Worm (Caenorhabditis elegans) whole organism, L1 larva: ENCODE measurements around the gene F21C10.5.

Experiments used
- C16A3.4 ChIP-seq: fragments of 150-350 bp; optimal IDR thresholded peaks from 2 replicates; lab custom pipeline; 2014; ENCODE audit warnings: missing biosample characterization, missing genetic modification characterization
- ceh-90 ChIP-seq: sonication (generic microtip); optimal IDR thresholded peaks from 2 replicates; lab custom pipeline; 2016; ENCODE audit warnings: missing genetic modification characterization, missing compliant biosample characterization
- dsc-1 ChIP-seq: sonication (generic microtip); optimal IDR thresholded peaks from 2 replicates; lab custom pipeline; 2016; ENCODE audit warnings: mild to moderate bottlenecking, missing genetic modification characterization, missing compliant biosample characterization
- efl-1 ChIP-seq, 4 experiments: fragments of 150-350 bp; optimal IDR thresholded peaks in 3 of 4; peaks in 1 of 4; 1 replicate in 1 of 4; 2 replicates in 3 of 4; lab custom pipeline; 2014; ENCODE audit warnings: missing biosample characterization in 2 of 4, missing genetic modification characterization in 2 of 4, missing genetic modification reagents in 2 of 4
- efl-3 ChIP-seq: fragments of 200-800 bp; sonication (Bioruptor generic); optimal IDR thresholded peaks from 2 replicates; lab custom pipeline; 2018; ENCODE audit warnings: mild to moderate bottlenecking, missing genetic modification characterization, missing compliant biosample characterization
- ets-5 ChIP-seq: fragments of 200-800 bp; sonication (Bioruptor generic); IDR thresholded peaks from 2 replicates; pipeline ENCODE4 v1.3.6; 2022; ENCODE audit warnings: missing genetic modification characterization, missing compliant biosample characterization
- fkh-4 ChIP-seq: sonication (generic microtip); optimal IDR thresholded peaks from 2 replicates; lab custom pipeline; 2016; ENCODE audit warnings: missing compliant biosample characterization, missing genetic modification characterization, borderline replicate concordance
- fkh-8 ChIP-seq: sonication (generic microtip); optimal IDR thresholded peaks from 2 replicates; lab custom pipeline; 2016; ENCODE audit warnings: mild to moderate bottlenecking, missing genetic modification characterization, missing compliant biosample characterization
- hlh-17 ChIP-seq: fragments of 200-800 bp; sonication (Bioruptor generic); optimal IDR thresholded peaks from 2 replicates; lab custom pipeline; 2018; ENCODE audit warnings: missing genetic modification characterization, mild to moderate bottlenecking, missing compliant biosample characterization, moderate library complexity, borderline replicate concordance
- hlh-4 ChIP-seq: sonication (generic microtip); optimal IDR thresholded peaks from 2 replicates; lab custom pipeline; 2016; ENCODE audit warnings: mild to moderate bottlenecking, missing genetic modification characterization, missing compliant biosample characterization
- irx-1 ChIP-seq: sonication (generic microtip); optimal IDR thresholded peaks from 2 replicates; lab custom pipeline; 2016; ENCODE audit warnings: missing genetic modification characterization, missing compliant biosample characterization
- isw-1 ChIP-seq: fragments of 200-800 bp; sonication (Bioruptor generic); IDR thresholded peaks from 2 replicates; pipeline ENCODE4 v1.3.6; 2022; ENCODE audit warnings: missing genetic modification characterization, missing compliant biosample characterization
- lin-13 ChIP-seq: fragments of 150-350 bp; optimal IDR thresholded peaks from 2 replicates; lab custom pipeline; 2014; ENCODE audit warnings: missing biosample characterization, missing genetic modification reagents, missing genetic modification characterization
- lin-14 ChIP-seq: fragments of 200-800 bp; sonication (Bioruptor generic); optimal IDR thresholded peaks from 2 replicates; lab custom pipeline; 2018; ENCODE audit warnings: mild to moderate bottlenecking, missing genetic modification characterization, moderate library complexity, missing compliant biosample characterization
- lin-35 ChIP-seq, 2 experiments: fragments of 150-350 bp; optimal IDR thresholded peaks; 2 replicates each; lab custom pipeline; 2014; ENCODE audit warnings: missing biosample characterization in 2 of 2, missing genetic modification characterization in 2 of 2, missing genetic modification reagents in 2 of 2
- lin-39 ChIP-seq: fragments of 150-350 bp; optimal IDR thresholded peaks from 2 replicates; lab custom pipeline; 2014; ENCODE audit warnings: missing biosample characterization, missing genetic modification reagents, missing genetic modification characterization
- lir-3 ChIP-seq: sonication (generic microtip); optimal IDR thresholded peaks from 2 replicates; lab custom pipeline; 2016; ENCODE audit warnings: mild to moderate bottlenecking, missing genetic modification characterization, moderate library complexity, missing compliant biosample characterization; ENCODE audit not compliant: poor library complexity
- lsy-2 ChIP-seq, 2 experiments: fragments of 150-350 bp; optimal IDR thresholded peaks; 2 replicates each; lab custom pipeline; 2014; ENCODE audit warnings: missing biosample characterization in 2 of 2, missing genetic modification characterization in 2 of 2
- mab-9 ChIP-seq: fragments of 200-800 bp; sonication (Bioruptor generic); IDR thresholded peaks from 2 replicates; pipeline ENCODE4 v1.3.6; 2022; ENCODE audit warnings: missing genetic modification reagents, missing genetic modification characterization, missing compliant biosample characterization
- mep-1 ChIP-seq: fragments of 150-350 bp; optimal IDR thresholded peaks from 2 replicates; lab custom pipeline; 2014; ENCODE audit warnings: missing biosample characterization, missing genetic modification characterization
- nhr-11 ChIP-seq: fragments of 150-350 bp; optimal IDR thresholded peaks from 2 replicates; lab custom pipeline; 2014; ENCODE audit warnings: missing biosample characterization, missing genetic modification characterization
- nhr-19 ChIP-seq: fragments of 200-800 bp; sonication (Bioruptor generic); conservative IDR thresholded peaks from 2 replicates; pipeline ENCODE4 v1.3.6; 2022; ENCODE audit warnings: missing genetic modification characterization, missing compliant biosample characterization
- nhr-85 ChIP-seq: sonication (generic microtip); peaks from one replicate; lab custom pipeline; 2016; ENCODE audit warnings: missing genetic modification characterization, inconsistent platforms, missing compliant biosample characterization
- pag-3 ChIP-seq: sonication (generic microtip); optimal IDR thresholded peaks from 2 replicates; lab custom pipeline; 2017; ENCODE audit warnings: missing genetic modification characterization, mild to moderate bottlenecking, missing compliant biosample characterization, antibody characterized with exemption, borderline replicate concordance; ENCODE audit not compliant: insufficient read depth
- rnt-1 ChIP-seq: sonication (generic microtip); optimal IDR thresholded peaks from 2 replicates; lab custom pipeline; 2016; ENCODE audit warnings: mild to moderate bottlenecking, missing genetic modification characterization, moderate library complexity, missing compliant biosample characterization
- skn-1 ChIP-seq: fragments of 150-350 bp; optimal IDR thresholded peaks from 2 replicates; lab custom pipeline; 2014; ENCODE audit warnings: missing biosample characterization, missing genetic modification characterization
- snu-23 ChIP-seq: sonication (generic microtip); optimal IDR thresholded peaks from 2 replicates; lab custom pipeline; 2016; ENCODE audit warnings: missing genetic modification characterization, missing compliant biosample characterization
- sox-4 ChIP-seq: sonication (generic microtip); optimal IDR thresholded peaks from 2 replicates; lab custom pipeline; 2016; ENCODE audit warnings: missing genetic modification characterization, missing compliant biosample characterization
- swsn-7 ChIP-seq: sonication (generic microtip); optimal IDR thresholded peaks from 2 replicates; lab custom pipeline; 2016; ENCODE audit warnings: missing genetic modification characterization, missing compliant biosample characterization
- unc-130 ChIP-seq: fragments of 150-350 bp; optimal IDR thresholded peaks from 2 replicates; lab custom pipeline; 2017; ENCODE audit warnings: missing biosample characterization, missing genetic modification characterization, inconsistent platforms
- unc-62 ChIP-seq: fragments of 150-350 bp; optimal IDR thresholded peaks from 2 replicates; lab custom pipeline; 2014; ENCODE audit warnings: missing biosample characterization, missing genetic modification reagents, missing genetic modification characterization
- unc-98 ChIP-seq: fragments of 200-800 bp; sonication (Bioruptor generic); IDR thresholded peaks from 2 replicates; pipeline ENCODE4 v1.3.6; 2022; ENCODE audit warnings: missing genetic modification characterization, missing compliant biosample characterization
- vab-15 ChIP-seq: sonication (generic microtip); optimal IDR thresholded peaks from 2 replicates; lab custom pipeline; 2017; ENCODE audit warnings: missing genotype, mild to moderate bottlenecking, missing genetic modification characterization, missing compliant biosample characterization
- zag-1 ChIP-seq: fragments of 150-350 bp; optimal IDR thresholded peaks from 2 replicates; lab custom pipeline; 2014; ENCODE audit warnings: missing biosample characterization, missing genetic modification characterization
- zip-4 ChIP-seq: fragments of 200-800 bp; sonication (Bioruptor generic); optimal IDR thresholded peaks from 2 replicates; lab custom pipeline; 2018; ENCODE audit warnings: mild to moderate bottlenecking, missing genetic modification characterization, moderate library complexity, missing compliant biosample characterization

The F21C10.5 gene

DNA sequence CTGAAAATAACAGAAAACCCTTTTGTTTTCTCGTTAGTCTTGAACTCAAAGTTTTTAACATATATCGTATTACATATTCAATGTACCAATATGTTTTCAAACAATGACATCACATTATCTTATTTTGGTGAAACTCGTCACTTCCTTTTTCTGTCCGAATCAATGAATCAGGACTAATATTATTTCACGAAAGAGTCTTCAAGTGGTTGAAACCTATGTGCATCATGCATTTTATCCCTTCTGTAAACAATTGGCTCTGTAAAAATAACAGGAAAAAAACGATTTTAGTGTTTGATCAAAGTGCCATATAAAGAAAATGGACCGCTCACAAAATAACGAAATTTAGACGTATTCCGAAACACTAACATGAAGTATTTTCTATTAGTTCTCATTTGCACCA, 17.2 kb upstream of the F21C10.5 start, which contains the start of gene F21C10.18 (continued):
- TF ChIP-seq lsy-2 (tag; optimal IDR thresholded peaks at IDR 0.05; lab: Kevin White, UChicago) (no peak), lir-3 (no peak)

DNA sequence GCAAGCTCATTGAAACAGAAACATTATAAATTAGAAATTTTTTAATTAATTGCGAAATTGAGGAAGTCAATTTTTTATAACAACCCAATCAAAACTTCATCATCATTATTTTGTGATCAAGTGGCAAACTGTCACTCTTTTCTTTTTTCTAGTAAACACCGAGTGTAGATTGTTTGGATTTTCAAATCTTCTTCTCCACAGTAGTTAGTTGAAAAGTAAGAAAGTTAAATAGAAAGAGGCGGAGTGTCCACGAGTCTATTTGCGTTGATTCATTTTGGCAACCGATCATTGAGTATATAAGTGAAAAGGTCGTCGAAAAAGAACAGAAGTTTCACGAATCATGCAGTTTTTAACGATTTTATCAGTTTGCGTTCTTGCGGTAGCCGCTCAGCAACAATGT, 16.2 kb upstream of the F21C10.5 start, which contains the start of gene pqn-31:
pqn-31 (plus strand) TSS at position 301 of the 400 bp plus-strand sequence.
- TF ChIP-seq unc-130 (no peak), ceh-90 (tag; lab: Kevin White, UChicago) (no peak), vab-15 (tag; lab: Kevin White, UChicago) (no peak), nhr-19 (GFP tag; lab: Robert Waterston, UW) (no peak), unc-62 (GFP tag; lab: Kevin White, UChicago) (no peak), dsc-1 (no peak), C16A3.4 (tag; lab: Kevin White, UChicago) (no peak), isw-1 (GFP tag; lab: Robert Waterston, UW) (no peak), hlh-17 (GFP tag; lab: Kevin White, UChicago) (no peak), snu-23 (GFP tag; lab: Kevin White, UChicago) (no peak)

DNA sequence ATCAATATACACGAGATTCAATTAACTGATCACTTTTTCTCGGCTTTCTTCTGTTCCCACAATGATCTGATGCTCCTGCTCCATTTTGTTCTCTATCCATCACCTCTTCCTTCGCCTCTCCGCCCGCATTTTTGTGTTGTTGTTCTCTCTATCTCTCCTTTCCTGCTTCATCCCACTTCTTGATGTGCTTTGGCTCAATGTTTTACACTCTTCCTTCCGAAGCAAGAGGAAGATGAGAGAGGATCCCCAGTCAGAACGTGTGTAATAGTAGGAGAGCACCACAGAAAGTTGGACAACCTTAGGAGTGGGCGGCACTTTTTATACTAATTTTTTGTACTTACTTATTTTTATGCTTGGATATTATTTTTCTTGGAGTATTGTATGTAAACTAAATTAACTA, 13.5 kb upstream of the F21C10.5 start:
- TF ChIP-seq nhr-85 (no peak), pag-3 (tag; lab: Kevin White, UChicago) (no peak), irx-1 (tag; lab: Kevin White, UChicago) (no peak), rnt-1 (tag; lab: Kevin White, UChicago) (peak; percentile 9), lin-14 (GFP tag; lab: Kevin White, UChicago) (peak; percentile 76)

DNA sequence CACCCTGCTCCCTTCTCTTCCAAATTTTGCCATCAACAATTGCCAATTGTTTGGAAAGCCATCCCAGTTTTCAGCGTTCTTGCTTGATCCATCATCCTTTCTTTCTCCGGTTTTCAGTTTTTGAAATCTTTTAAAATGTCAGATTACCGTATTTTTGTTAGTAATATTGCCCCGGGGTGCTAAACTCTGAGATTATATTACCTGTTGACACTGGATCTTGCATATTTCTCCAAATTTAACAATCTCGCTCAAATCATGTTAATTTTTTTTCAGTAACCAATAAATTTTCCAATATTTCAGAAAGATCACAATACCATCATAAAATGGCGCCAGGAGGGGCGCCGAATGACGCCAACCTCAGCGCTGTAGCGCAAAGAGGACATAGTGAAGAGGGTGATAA, 13.0 kb upstream of the F21C10.5 start, which contains the start of gene F21C10.7:
F21C10.7 (plus strand) TSS at position 301 of the 400 bp plus-strand sequence.
- TF ChIP-seq sox-4, result no peak
- TF ChIP-seq isw-1 (GFP tag; lab: Robert Waterston, UW), result no peak
- TF ChIP-seq swsn-7 (tag; lab: Kevin White, UChicago), result no peak
- TF ChIP-seq mep-1, result no peak
- TF ChIP-seq mab-9, result no peak
- no peak for TF ChIP-seq efl-3 (GFP tag; lab: Kevin White, UChicago)
- TF ChIP-seq nhr-85, result no peak
- no peak for TF ChIP-seq lin-35 (GFP tag; optimal IDR thresholded peaks at IDR 0.05; lab: Kevin White, UChicago)
- TF ChIP-seq nhr-11 (tag; lab: Kevin White, UChicago), result no peak
- TF ChIP-seq unc-62 (GFP tag; lab: Kevin White, UChicago), result no peak
- no peak for TF ChIP-seq unc-98 (GFP tag; lab: Robert Waterston, UW)
- TF ChIP-seq, all 84 proteins: peak for 0

DNA sequence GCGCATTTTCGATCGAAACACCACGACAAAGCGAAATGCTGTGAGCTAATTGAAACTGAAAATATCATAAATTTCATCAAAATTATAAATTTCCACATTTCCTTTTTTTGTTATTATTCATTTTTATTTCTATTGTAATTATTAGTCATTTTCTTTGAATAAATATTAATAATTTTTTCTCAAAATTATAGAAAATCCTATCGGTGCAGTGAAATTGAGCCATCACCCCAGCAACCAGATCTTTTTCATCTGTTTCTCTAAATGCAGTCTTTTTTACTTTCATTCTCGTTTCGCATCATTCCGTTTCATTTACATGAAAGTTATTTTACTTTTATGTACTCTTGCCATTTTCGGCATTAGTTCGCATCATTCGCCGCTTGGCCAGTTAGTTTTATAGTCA, 3.4 kb upstream of the F21C10.5 start, which contains the start of gene F21C10.13:
F21C10.13 (plus strand) TSS at position 301 of the 400 bp plus-strand sequence.
- TF ChIP-seq efl-1 (optimal IDR thresholded peaks at IDR 0.05; lab: Kevin White, UChicago) (no peak), efl-1 (GFP tag; optimal IDR thresholded peaks at IDR 0.05 in 1 of 2; lab: Kevin White, UChicago) (peak in 1 of 2 experiments; percentile 52), nhr-11 (tag; lab: Kevin White, UChicago) (no peak)

DNA sequence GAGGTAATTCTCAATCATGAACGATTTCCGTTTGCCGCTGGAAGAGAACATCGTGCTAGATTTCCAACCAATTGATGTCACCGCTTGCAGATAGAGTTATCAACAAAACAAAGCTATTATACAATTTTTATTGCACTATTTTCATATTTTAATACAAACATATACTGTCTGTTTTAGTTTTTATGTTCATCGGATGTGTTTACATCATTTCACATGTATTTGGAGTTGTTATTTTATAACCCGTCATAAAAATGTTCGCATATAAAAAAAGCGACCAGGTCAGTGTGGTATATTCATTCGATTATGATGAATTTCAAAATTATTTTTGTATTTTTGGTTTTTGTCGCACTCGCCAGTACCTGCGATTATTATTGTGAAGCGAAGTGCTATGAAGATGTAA, 2.3 kb upstream of the F21C10.5 start, which contains the start of gene F21C10.11:
F21C10.11 (plus strand) TSS at position 301 of the 400 bp plus-strand sequence.
- TF ChIP-seq skn-1 (tag; lab: Kevin White, UChicago) (no peak), unc-62 (GFP tag; lab: Kevin White, UChicago) (no peak), ets-5 (GFP tag; lab: Robert Waterston, UW) (no peak), rnt-1 (tag; lab: Kevin White, UChicago) (no peak), lin-13 (GFP tag; lab: Kevin White, UChicago) (no peak), zag-1 (tag; lab: Kevin White, UChicago) (no peak), zip-4 (GFP tag; lab: Kevin White, UChicago) (no peak), lin-39 (tag; lab: Kevin White, UChicago) (no peak), pag-3 (tag; lab: Kevin White, UChicago) (no peak), dsc-1 (no peak), fkh-8 (no peak), fkh-4 (tag; lab: Kevin White, UChicago) (no peak), lin-14 (GFP tag; lab: Kevin White, UChicago) (no peak), efl-1 (optimal IDR thresholded peaks at IDR 0.05; lab: Kevin White, UChicago) (no peak), efl-1 (GFP tag; optimal IDR thresholded peaks at IDR 0.05 in 1 of 2; lab: Kevin White, UChicago) (no peak), hlh-4 (tag; lab: Kevin White, UChicago) (no peak)
